Fruit fly (Drosophila melanogaster) whole organism, pupa: ENCODE results near the gene CG11670.

Experiments used
- CG34367 ChIP-seq: fragments of 200-800 bp; sonication (Bioruptor generic); optimal IDR thresholded peaks from 2 replicates; lab custom pipeline; 2018; ENCODE audit warnings: missing biosample characterization, mild to moderate bottlenecking, missing genetic modification characterization
- CG8301 ChIP-seq: fragments of 200-800 bp; sonication (Bioruptor generic); optimal IDR thresholded peaks from 2 replicates; lab custom pipeline; 2018; ENCODE audit warnings: missing biosample characterization, mild to moderate bottlenecking, missing genetic modification characterization
- CG9948 ChIP-seq: fragments of 200-800 bp; sonication (Bioruptor generic); optimal IDR thresholded peaks from 2 replicates; lab custom pipeline; 2018; ENCODE audit warnings: missing biosample characterization, mild to moderate bottlenecking, missing genetic modification characterization, moderate library complexity
- EcR ChIP-seq: fragments of 200-800 bp; sonication (Bioruptor generic); optimal IDR thresholded peaks from 3 replicates; lab custom pipeline; 2019; ENCODE audit warnings: missing biosample characterization, missing genetic modification characterization, mild to moderate bottlenecking, moderate library complexity, missing genetic modification reagents
- Pif1A ChIP-seq: fragments of 200-800 bp; sonication (Bioruptor generic); optimal IDR thresholded peaks from 3 replicates; lab custom pipeline; 2016; ENCODE audit warnings: missing biosample characterization, missing genetic modification characterization
- fd96Ca ChIP-seq: fragments of 200-800 bp; sonication (Bioruptor generic); IDR thresholded peaks from 3 replicates; pipeline ENCODE4 v1.3.6; 2022; ENCODE audit warnings: missing biosample characterization, missing genetic modification characterization

DNA sequence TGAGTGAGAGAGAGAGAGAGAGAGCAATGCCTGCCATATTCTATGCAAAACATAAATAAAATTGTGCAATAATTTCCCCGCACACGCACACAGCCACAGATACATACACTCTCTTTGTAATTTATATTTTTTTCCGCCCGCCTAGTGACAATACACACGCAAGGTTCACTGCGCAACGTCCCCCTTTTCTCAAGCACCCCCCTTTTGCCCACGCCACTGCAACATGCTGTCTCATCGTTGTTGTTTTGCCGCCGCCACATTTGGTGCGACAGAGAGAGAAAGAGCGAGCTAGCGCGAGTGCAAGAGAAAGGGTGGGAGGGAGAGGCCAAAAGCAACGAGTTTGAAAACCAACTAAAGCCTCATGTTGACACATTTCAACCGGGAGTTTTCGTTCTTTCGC lies 29.5 kb upstream of the CG11670 start:
- TF ChIP-seq fd96Ca (GFP tag; lab: Robert Waterston, UW) (peak; percentile 90), EcR (GFP tag; lab: Kevin White, UChicago) (peak; percentile 72), CG8301 (tag; lab: Kevin White, UChicago) (peak; percentile 60), CG34367 (peak; percentile 53), Pif1A (GFP tag; lab: Kevin White, UChicago) (peak; percentile 75), CG9948 (tag; lab: Kevin White, UChicago) (peak; percentile 47)
